Fruit fly (Drosophila melanogaster) whole organism, embryonic: ENCODE data around the gene Vps29.
A peak's percentile ranks its signal among the peaks of the same experiment; 100 is the strongest.

Source experiments
- Antp ChIP-seq: fragments of 200-800 bp; sonication (Bioruptor generic); optimal IDR thresholded peaks from 3 replicates; lab custom pipeline; 2016; ENCODE audit warnings: missing biosample characterization, missing genetic modification characterization
- Blimp-1 ChIP-seq: fragments of 200-800 bp; sonication (Bioruptor generic); optimal IDR thresholded peaks from 3 replicates; lab custom pipeline; 2018; ENCODE audit warnings: missing biosample characterization, missing genetic modification characterization, mild to moderate bottlenecking, moderate library complexity, missing genetic modification reagents
- CG10209 ChIP-seq: fragments of 200-800 bp; sonication (Bioruptor generic); optimal IDR thresholded peaks from 3 replicates; lab custom pipeline; 2017; ENCODE audit warnings: missing biosample characterization, mild to moderate bottlenecking, missing genetic modification characterization, missing genetic modification reagents
- CG10543 ChIP-seq: fragments of 200-800 bp; sonication (Bioruptor generic); optimal IDR thresholded peaks from 3 replicates; lab custom pipeline; 2017; ENCODE audit warnings: missing biosample characterization, mild to moderate bottlenecking, missing genetic modification characterization, moderate library complexity
- CG12071 ChIP-seq: fragments of 200-800 bp; sonication (Bioruptor generic); optimal IDR thresholded peaks from 3 replicates; lab custom pipeline; 2018; ENCODE audit warnings: missing biosample characterization, mild to moderate bottlenecking, missing genetic modification characterization
- CG1233 ChIP-seq: fragments of 200-800 bp; sonication (Bioruptor generic); optimal IDR thresholded peaks from 4 replicates; lab custom pipeline; 2018; ENCODE audit warnings: missing biosample characterization, mild to moderate bottlenecking, missing genetic modification characterization
- CG14710 ChIP-seq: fragments of 200-800 bp; sonication (Bioruptor generic); optimal IDR thresholded peaks from 3 replicates; lab custom pipeline; 2019; ENCODE audit warnings: missing biosample characterization, mild to moderate bottlenecking, missing genetic modification characterization, moderate library complexity
- CG18262 ChIP-seq: fragments of 200-800 bp; optimal IDR thresholded peaks from 3 replicates; lab custom pipeline; 2019; ENCODE audit warnings: missing biosample characterization, mild to moderate bottlenecking, missing genetic modification characterization, moderate library complexity
- CG18599 ChIP-seq: fragments of 200-800 bp; sonication (Bioruptor generic); optimal IDR thresholded peaks from 3 replicates; lab custom pipeline; 2017; ENCODE audit warnings: missing biosample characterization, missing genetic modification characterization, mild to moderate bottlenecking, moderate library complexity, missing genetic modification reagents
- CG2129 ChIP-seq: fragments of 200-800 bp; sonication (Bioruptor generic); IDR thresholded peaks from 2 replicates; pipeline ENCODE4 v1.3.6; 2022; ENCODE audit warnings: missing biosample characterization, missing genetic modification characterization; ENCODE audit not compliant: partially characterized antibody
- CG30403 ChIP-seq: fragments of 200-800 bp; sonication (Bioruptor generic); optimal IDR thresholded peaks from 3 replicates; lab custom pipeline; 2016; ENCODE audit warnings: missing biosample characterization, missing genetic modification characterization
- CG3163 ChIP-seq: fragments of 200-800 bp; sonication (Bioruptor generic); optimal IDR thresholded peaks from 3 replicates; lab custom pipeline; 2016; ENCODE audit warnings: missing biosample characterization, missing genetic modification characterization
- CG34224 ChIP-seq: fragments of 200-800 bp; sonication (Bioruptor generic); IDR thresholded peaks from 3 replicates; pipeline ENCODE4 v1.3.6; 2022; ENCODE audit warnings: missing biosample characterization, missing genetic modification characterization; ENCODE audit not compliant: partially characterized antibody
- CG43689 ChIP-seq: fragments of 200-800 bp; sonication (Bioruptor generic); IDR thresholded peaks from 2 replicates; pipeline ENCODE4 v1.3.6; 2022; ENCODE audit warnings: missing biosample characterization, missing genetic modification characterization
- CG6683 ChIP-seq: fragments of 200-800 bp; sonication (Bioruptor generic); optimal IDR thresholded peaks from 2 replicates; lab custom pipeline; 2017; ENCODE audit warnings: missing biosample characterization, mild to moderate bottlenecking, missing genetic modification characterization, missing genetic modification reagents
- CG6765 ChIP-seq: fragments of 200-800 bp; sonication (Bioruptor generic); optimal IDR thresholded peaks from 3 replicates; lab custom pipeline; 2017; ENCODE audit warnings: missing biosample characterization, mild to moderate bottlenecking, missing genetic modification characterization
- CG6791 ChIP-seq: fragments of 200-800 bp; sonication (Bioruptor generic); IDR thresholded peaks from 3 replicates; pipeline ENCODE4 v1.3.6; 2022; ENCODE audit warnings: missing biosample characterization, missing genetic modification characterization; ENCODE audit not compliant: partially characterized antibody
- CG6813 ChIP-seq: fragments of 200-800 bp; sonication (Bioruptor generic); optimal IDR thresholded peaks from 2 replicates; lab custom pipeline; 2017; ENCODE audit warnings: missing biosample characterization, missing genetic modification characterization, mild to moderate bottlenecking, moderate library complexity, missing genetic modification reagents
- CG7786 ChIP-seq: fragments of 200-800 bp; sonication (Bioruptor generic); optimal IDR thresholded peaks from 2 replicates; lab custom pipeline; 2016; ENCODE audit warnings: missing biosample characterization, missing genetic modification characterization
- Camta ChIP-seq: fragments of 200-800 bp; sonication (Bioruptor generic); optimal IDR thresholded peaks from 2 replicates; lab custom pipeline; 2016; ENCODE audit warnings: missing biosample characterization, missing genetic modification characterization
- E2f2 ChIP-seq: fragments of 200-800 bp; sonication (Bioruptor generic); IDR thresholded peaks from 2 replicates; pipeline ENCODE4 v1.3.6; 2022; ENCODE audit warnings: missing biosample characterization, missing genetic modification characterization
- Hsf ChIP-seq: fragments of 200-800 bp; sonication (Bioruptor generic); optimal IDR thresholded peaks from 3 replicates; lab custom pipeline; 2016; ENCODE audit warnings: missing biosample characterization, missing genetic modification characterization
- MESR4 ChIP-seq: fragments of 200-800 bp; sonication (Bioruptor generic); optimal IDR thresholded peaks from 2 replicates; lab custom pipeline; 2018; ENCODE audit warnings: missing biosample characterization, mild to moderate bottlenecking, missing genetic modification characterization, moderate library complexity
- Pdp1 ChIP-seq, 2 experiments: fragments of 200-800 bp; sonication (Bioruptor generic); optimal IDR thresholded peaks; 3 replicates each; lab custom pipeline; 2016; ENCODE audit warnings: missing biosample characterization in 2 of 2, missing genetic modification characterization in 2 of 2, mild to moderate bottlenecking in 1 of 2, moderate library complexity in 1 of 2
- Taf1 ChIP-seq: fragments of 200-800 bp; sonication (Bioruptor generic); IDR thresholded peaks from 2 replicates; pipeline ENCODE4 v1.3.6; 2022; ENCODE audit warnings: missing biosample characterization, missing genetic modification characterization
- bigmax ChIP-seq: fragments of 200-800 bp; sonication (Bioruptor generic); optimal IDR thresholded peaks from 2 replicates; lab custom pipeline; 2018; ENCODE audit warnings: missing biosample characterization, mild to moderate bottlenecking, missing genetic modification characterization
- br ChIP-seq: fragments of >200 bp; optimal IDR thresholded peaks from 2 replicates; lab custom pipeline; 2017
- btn ChIP-seq: fragments of 200-800 bp; sonication (Bioruptor generic); optimal IDR thresholded peaks from 2 replicates; lab custom pipeline; 2016; ENCODE audit warnings: missing biosample characterization, missing genetic modification characterization
- da ChIP-seq: fragments of 200-800 bp; sonication (Bioruptor generic); optimal IDR thresholded peaks from 2 replicates; lab custom pipeline; 2016; ENCODE audit warnings: missing biosample characterization, missing genetic modification characterization
- danr ChIP-seq: fragments of 200-800 bp; sonication (Bioruptor generic); IDR thresholded peaks from 2 replicates; pipeline ENCODE4 v1.3.6; 2022; ENCODE audit warnings: missing biosample characterization, missing genetic modification characterization
- dm ChIP-seq: fragments of 200-800 bp; sonication (Bioruptor generic); optimal IDR thresholded peaks from 3 replicates; lab custom pipeline; 2016; ENCODE audit warnings: missing biosample characterization, missing genetic modification characterization
- dpn ChIP-seq, 2 experiments: fragments of 200-800 bp; sonication (Bioruptor generic); optimal IDR thresholded peaks; 3 replicates each; lab custom pipeline; 2016; ENCODE audit warnings: missing biosample characterization in 2 of 2, missing genetic modification characterization in 2 of 2
- esg ChIP-seq: fragments of 200-800 bp; sonication (Bioruptor generic); conservative IDR thresholded peaks from 2 replicates; pipeline ENCODE4 v1.3.6; 2022; ENCODE audit warnings: missing biosample characterization, missing genetic modification characterization
- ftz-f1 ChIP-seq: fragments of 200-800 bp; sonication (Bioruptor generic); optimal IDR thresholded peaks from 2 replicates; lab custom pipeline; 2016; ENCODE audit warnings: missing biosample characterization, missing genetic modification characterization
- gcm ChIP-seq: fragments of 200-800 bp; sonication (Bioruptor generic); optimal IDR thresholded peaks from 2 replicates; lab custom pipeline; 2019; ENCODE audit warnings: missing biosample characterization, mild to moderate bottlenecking, missing genetic modification characterization, moderate library complexity
- gsb-n ChIP-seq: fragments of 200-800 bp; sonication (Bioruptor generic); optimal IDR thresholded peaks from 3 replicates; lab custom pipeline; 2018; ENCODE audit warnings: missing biosample characterization, mild to moderate bottlenecking, missing genetic modification characterization
- hbn ChIP-seq: fragments of 200-800 bp; sonication (Bioruptor generic); IDR thresholded peaks from 2 replicates; pipeline ENCODE4 v1.3.6; 2022; ENCODE audit warnings: missing biosample characterization, missing genetic modification characterization; ENCODE audit not compliant: partially characterized antibody
- jigr1 ChIP-seq: fragments of 200-800 bp; sonication (Bioruptor generic); IDR thresholded peaks from 3 replicates; pipeline ENCODE4 v1.3.6; 2022; ENCODE audit warnings: missing biosample characterization, missing genetic modification characterization
- kni ChIP-seq: fragments of 200-800 bp; sonication (Bioruptor generic); optimal IDR thresholded peaks from 3 replicates; lab custom pipeline; 2017; ENCODE audit warnings: mild to moderate bottlenecking, missing biosample characterization, missing genetic modification reagents, missing genetic modification characterization
- lilli ChIP-seq: fragments of 200-800 bp; sonication (Bioruptor generic); optimal IDR thresholded peaks from 3 replicates; lab custom pipeline; 2016; ENCODE audit warnings: missing biosample characterization, missing genetic modification characterization
- maf-S ChIP-seq: fragments of 200-800 bp; sonication (Bioruptor generic); optimal IDR thresholded peaks from 2 replicates; lab custom pipeline; 2016; ENCODE audit warnings: missing biosample characterization, missing genetic modification characterization
- nerfin-1 ChIP-seq: fragments of 200-800 bp; sonication (Bioruptor generic); optimal IDR thresholded peaks from 3 replicates; lab custom pipeline; 2019; ENCODE audit warnings: missing biosample characterization, mild to moderate bottlenecking, missing genetic modification characterization, moderate library complexity
- org-1 ChIP-seq: fragments of 200-800 bp; sonication (Bioruptor generic); optimal IDR thresholded peaks from 2 replicates; lab custom pipeline; 2017; ENCODE audit warnings: missing biosample characterization, missing genetic modification characterization
- otp ChIP-seq: fragments of 200-800 bp; sonication (Bioruptor generic); IDR thresholded peaks from 3 replicates; pipeline ENCODE4, ENCODE4 v1.3.6; 2022; ENCODE audit warnings: missing biosample characterization, missing genetic modification characterization
- pita ChIP-seq: fragments of 200-800 bp; sonication (Bioruptor generic); optimal IDR thresholded peaks from 2 replicates; lab custom pipeline; 2017; ENCODE audit warnings: missing biosample characterization, mild to moderate bottlenecking, missing genetic modification characterization
- slbo ChIP-seq: fragments of 200-800 bp; sonication (Bioruptor generic); IDR thresholded peaks from 2 replicates; pipeline ENCODE4 v1.3.6; 2022; ENCODE audit warnings: missing biosample characterization, missing genetic modification characterization
- tll ChIP-seq, 2 experiments: fragments of 200-800 bp in 1 of 2; fragments of >200 bp in 1 of 2; sonication (Bioruptor generic) in 1 of 2; optimal IDR thresholded peaks; 2 replicates each; lab custom pipeline; 2017 to 2019; ENCODE audit warnings: missing biosample characterization in 2 of 2, missing genetic modification characterization in 2 of 2, mild to moderate bottlenecking in 1 of 2, moderate library complexity in 1 of 2
- tna ChIP-seq: fragments of 200-800 bp; sonication (Bioruptor generic); IDR thresholded peaks from 2 replicates; pipeline ENCODE4 v1.3.6; 2022; ENCODE audit warnings: missing biosample characterization, missing genetic modification characterization; ENCODE audit not compliant: partially characterized antibody
- tup ChIP-seq: fragments of 200-800 bp; sonication (Bioruptor generic); optimal IDR thresholded peaks from 2 replicates; lab custom pipeline; 2016; ENCODE audit warnings: missing biosample characterization, mild to moderate bottlenecking, missing genetic modification characterization, moderate library complexity

Vps29 gene

dm6 chr2L:1158519-1159319 lies 8.2 kb downstream of the Vps29 start, which contains the start of gene Tango14 (continued):
- TF ChIP-seq otp (GFP tag; lab: Robert Waterston, UW), result 0 out of 3 replicates have a peak, but pooled peaks have one; percentile 23
- TF ChIP-seq Camta (GFP tag; lab: Kevin White, UChicago), result no peak
- TF ChIP-seq CG6683 (GFP tag; lab: Kevin White, UChicago), result no peak
- TF ChIP-seq hbn (GFP tag; lab: Robert Waterston, UW), result no peak
- no peak for TF ChIP-seq CG12071
- no peak for TF ChIP-seq br (lab: Kevin White, UChicago)
- TF ChIP-seq CG43689, result no peak
- TF ChIP-seq CG3163 (GFP tag; lab: Kevin White, UChicago), result no peak
- no peak for TF ChIP-seq CG6765 (GFP tag; lab: Kevin White, UChicago)
- TF ChIP-seq CG2129 (GFP tag; lab: Robert Waterston, UW), result no peak
- TF ChIP-seq dm, result no peak
- TF ChIP-seq nerfin-1 (tag; lab: Kevin White, UChicago), result no peak
- no peak for TF ChIP-seq CG18599 (GFP tag; lab: Kevin White, UChicago)
- no peak for TF ChIP-seq Antp (GFP tag; lab: Kevin White, UChicago)
- peak; percentile 12 for TF ChIP-seq CG18262
- TF ChIP-seq CG34224 (GFP tag; lab: Robert Waterston, UW), result no peak
- no peak for TF ChIP-seq dpn (GFP tag; optimal IDR thresholded peaks at IDR 0.05; lab: Kevin White, UChicago)
- no peak for TF ChIP-seq Hsf (GFP tag; lab: Kevin White, UChicago)
- no peak for TF ChIP-seq da
- no peak for TF ChIP-seq CG10543 (GFP tag; lab: Kevin White, UChicago)
- TF ChIP-seq CG30403 (GFP tag; lab: Kevin White, UChicago), result no peak
- no peak for TF ChIP-seq CG6791 (GFP tag; lab: Robert Waterston, UW)
- peak; percentile 46; the same call in 1 of the 2 replicates for TF ChIP-seq tna
- no peak for TF ChIP-seq ftz-f1 (GFP tag; lab: Kevin White, UChicago)
- TF ChIP-seq CG6813, result no peak
- TF ChIP-seq kni, result no peak
- no peak for TF ChIP-seq danr (GFP tag; lab: Robert Waterston, UW)
- TF ChIP-seq maf-S (GFP tag; lab: Kevin White, UChicago), result no peak
- no peak for TF ChIP-seq jigr1 (GFP tag; lab: Robert Waterston, UW)
- TF ChIP-seq MESR4, result peak; percentile 88
- no peak for TF ChIP-seq Taf1 (GFP tag; lab: Robert Waterston, UW)
- TF ChIP-seq lilli, result no peak
- no peak for TF ChIP-seq tll (GFP tag; optimal IDR thresholded peaks at IDR 0.05; lab: Kevin White, UChicago)
- TF ChIP-seq Pdp1 (GFP tag; optimal IDR thresholded peaks at IDR 0.05; lab: Kevin White, UChicago), result no peak
- no peak for TF ChIP-seq pita (GFP tag; lab: Kevin White, UChicago)
- no peak for TF ChIP-seq gcm (GFP tag; lab: Kevin White, UChicago)
- no peak for TF ChIP-seq esg (GFP tag; lab: Robert Waterston, UW)
- no peak for TF ChIP-seq tup
- TF ChIP-seq btn (GFP tag; lab: Kevin White, UChicago), result no peak
- TF ChIP-seq CG10209 (GFP tag; lab: Kevin White, UChicago), result no peak
- TF ChIP-seq CG7786, result no peak
- no peak for TF ChIP-seq Blimp-1
- TF ChIP-seq gsb-n, result no peak
- peak; percentile 95 for TF ChIP-seq bigmax
- TF ChIP-seq org-1 (GFP tag; lab: Kevin White, UChicago), result no peak
- 0 out of 2 replicates have a peak, but pooled peaks have one; percentile 15 for TF ChIP-seq E2f2 (GFP tag; lab: Robert Waterston, UW)
- TF ChIP-seq CG1233 (GFP tag; lab: Kevin White, UChicago), result no peak
- TF ChIP-seq slbo (GFP tag; lab: Robert Waterston, UW), result no peak
- TF ChIP-seq CG14710 (tag; lab: Kevin White, UChicago), result peak; percentile 32
